Fruit fly (Drosophila melanogaster) whole organism, embryonic: ENCODE results near the gene CG31792.

ENCODE experiments used
- Awh ChIP-seq: fragments of 200-800 bp; sonication (Bioruptor generic); IDR thresholded peaks from 2 replicates; pipeline ENCODE4, ENCODE4 v1.3.6; 2022; ENCODE audit warnings: missing biosample characterization, missing genetic modification characterization
- Blimp-1 ChIP-seq: fragments of 200-800 bp; sonication (Bioruptor generic); optimal IDR thresholded peaks from 3 replicates; lab custom pipeline; 2018; ENCODE audit warnings: missing biosample characterization, missing genetic modification characterization, mild to moderate bottlenecking, moderate library complexity, missing genetic modification reagents
- CG10147 ChIP-seq: fragments of 200-800 bp; sonication (Bioruptor generic); optimal IDR thresholded peaks from 2 replicates; lab custom pipeline; 2019; ENCODE audit warnings: missing biosample characterization, mild to moderate bottlenecking, missing genetic modification characterization, moderate library complexity
- CG10654 ChIP-seq: fragments of 200-800 bp; sonication (Bioruptor generic); optimal IDR thresholded peaks from 2 replicates; lab custom pipeline; 2016; ENCODE audit warnings: missing biosample characterization, missing genetic modification characterization
- CG11456 ChIP-seq: fragments of 200-800 bp; sonication (Bioruptor generic); IDR thresholded peaks from 3 replicates; pipeline ENCODE4 v1.3.6; 2022; ENCODE audit warnings: missing biosample characterization, missing genetic modification characterization
- CG12299 ChIP-seq: fragments of 200-800 bp; sonication (Bioruptor generic); optimal IDR thresholded peaks from 2 replicates; lab custom pipeline; 2018; ENCODE audit warnings: missing biosample characterization, mild to moderate bottlenecking, missing genetic modification characterization
- CG13287 ChIP-seq: fragments of 200-800 bp; sonication (Bioruptor generic); IDR thresholded peaks from 2 replicates; pipeline ENCODE4 v1.3.6; 2022; ENCODE audit warnings: missing biosample characterization, missing genetic modification characterization; ENCODE audit not compliant: partially characterized antibody
- CG14965 ChIP-seq: fragments of 200-800 bp; sonication (Bioruptor generic); optimal IDR thresholded peaks from 2 replicates; lab custom pipeline; 2016; ENCODE audit warnings: missing biosample characterization, missing genetic modification characterization, borderline replicate concordance
- CG1529 ChIP-seq: fragments of 200-800 bp; sonication (Bioruptor generic); optimal IDR thresholded peaks from 3 replicates; lab custom pipeline; 2018; ENCODE audit warnings: missing biosample characterization, missing genetic modification characterization
- CG17186 ChIP-seq: fragments of 200-800 bp; sonication (Bioruptor generic); optimal IDR thresholded peaks from 3 replicates; lab custom pipeline; 2017; ENCODE audit warnings: missing biosample characterization, missing genetic modification reagents, missing genetic modification characterization
- CG17361 ChIP-seq: fragments of 200-800 bp; sonication (Bioruptor generic); IDR thresholded peaks from 3 replicates; pipeline ENCODE4 v1.3.6; 2022; ENCODE audit warnings: missing biosample characterization, missing genetic modification characterization
- CG1832 ChIP-seq: fragments of 200-800 bp; sonication (Bioruptor generic); optimal IDR thresholded peaks from 2 replicates; lab custom pipeline; 2017; ENCODE audit warnings: missing biosample characterization, mild to moderate bottlenecking, missing genetic modification characterization, inconsistent platforms
- CG18599 ChIP-seq: fragments of 200-800 bp; sonication (Bioruptor generic); optimal IDR thresholded peaks from 3 replicates; lab custom pipeline; 2017; ENCODE audit warnings: missing biosample characterization, missing genetic modification characterization, mild to moderate bottlenecking, moderate library complexity, missing genetic modification reagents
- CG31388 ChIP-seq: fragments of 200-800 bp; sonication (Bioruptor generic); optimal IDR thresholded peaks from 2 replicates; lab custom pipeline; 2016; ENCODE audit warnings: missing biosample characterization, missing genetic modification characterization
- CG3163 ChIP-seq: fragments of 200-800 bp; sonication (Bioruptor generic); optimal IDR thresholded peaks from 3 replicates; lab custom pipeline; 2016; ENCODE audit warnings: missing biosample characterization, missing genetic modification characterization
- CG4360 ChIP-seq: fragments of 200-800 bp; sonication (Bioruptor generic); IDR thresholded peaks from 2 replicates; pipeline ENCODE4 v1.3.6; 2022; ENCODE audit warnings: missing biosample characterization, missing genetic modification characterization
- CG4424 ChIP-seq: fragments of 200-800 bp; sonication (Bioruptor generic); optimal IDR thresholded peaks from 3 replicates; lab custom pipeline; 2016; ENCODE audit warnings: missing biosample characterization, missing genetic modification characterization
- CG7786 ChIP-seq: fragments of 200-800 bp; sonication (Bioruptor generic); optimal IDR thresholded peaks from 2 replicates; lab custom pipeline; 2016; ENCODE audit warnings: missing biosample characterization, missing genetic modification characterization
- CG7987 ChIP-seq: fragments of 200-800 bp; sonication (Bioruptor generic); optimal IDR thresholded peaks from 2 replicates; lab custom pipeline; 2018; ENCODE audit warnings: missing biosample characterization, mild to moderate bottlenecking, missing genetic modification characterization, moderate library complexity
- CG8290 ChIP-seq, 3 experiments: fragments of 200-800 bp; sonication (Bioruptor generic); optimal IDR thresholded peaks; 2 replicates each; lab custom pipeline; 2016 to 2019; ENCODE audit warnings: missing biosample characterization in 3 of 3, missing genetic modification characterization in 3 of 3, mild to moderate bottlenecking in 2 of 3, moderate library complexity in 1 of 3
- CG9437 ChIP-seq: fragments of 200-800 bp; sonication (Bioruptor generic); optimal IDR thresholded peaks from 2 replicates; lab custom pipeline; 2018; ENCODE audit warnings: missing biosample characterization, mild to moderate bottlenecking, missing genetic modification characterization
- Chrac-16 ChIP-seq: fragments of 200-800 bp; sonication (Bioruptor generic); optimal IDR thresholded peaks from 3 replicates; lab custom pipeline; 2016; ENCODE audit warnings: missing biosample characterization, missing genetic modification characterization
- Dll ChIP-seq: fragments of 200-800 bp; sonication (Bioruptor generic); IDR thresholded peaks from 4 replicates; pipeline ENCODE4 v1.3.6; 2022; ENCODE audit warnings: missing biosample characterization, missing genetic modification characterization; ENCODE audit not compliant: partially characterized antibody
- ERR ChIP-seq: fragments of 200-800 bp; sonication (Bioruptor generic); optimal IDR thresholded peaks from 2 replicates; lab custom pipeline; 2016; ENCODE audit warnings: missing biosample characterization, missing genetic modification characterization
- HHEX ChIP-seq: fragments of 200-800 bp; sonication (Bioruptor generic); optimal IDR thresholded peaks from 3 replicates; lab custom pipeline; 2017; ENCODE audit warnings: missing biosample characterization, mild to moderate bottlenecking, missing genetic modification characterization, missing genetic modification reagents
- HmgZ ChIP-seq: fragments of 200-800 bp; sonication (Bioruptor generic); optimal IDR thresholded peaks from 2 replicates; lab custom pipeline; 2018; ENCODE audit warnings: missing biosample characterization, mild to moderate bottlenecking, missing genetic modification characterization
- Hr3 ChIP-seq: fragments of 200-800 bp; sonication (Bioruptor generic); optimal IDR thresholded peaks from 3 replicates; lab custom pipeline; 2016; ENCODE audit warnings: missing biosample characterization, missing genetic modification characterization
- Jarid2 ChIP-seq: fragments of 200-800 bp; sonication (Bioruptor generic); optimal IDR thresholded peaks from 3 replicates; lab custom pipeline; 2017; ENCODE audit warnings: mild to moderate bottlenecking, missing biosample characterization, missing genetic modification reagents, missing genetic modification characterization
- Sox100B ChIP-seq: fragments of 200-800 bp; sonication (Bioruptor generic); optimal IDR thresholded peaks from 3 replicates; lab custom pipeline; 2018; ENCODE audit warnings: missing biosample characterization, mild to moderate bottlenecking, missing genetic modification characterization
- Xbp1 ChIP-seq: fragments of 200-800 bp; sonication (Bioruptor generic); optimal IDR thresholded peaks from 3 replicates; lab custom pipeline; 2016; ENCODE audit warnings: missing biosample characterization, mild to moderate bottlenecking, missing genetic modification characterization
- Xrp1 ChIP-seq: fragments of 200-800 bp; sonication (Bioruptor generic); IDR thresholded peaks from 2 replicates; pipeline ENCODE4 v1.3.6; 2022; ENCODE audit warnings: missing biosample characterization, missing genetic modification characterization
- al ChIP-seq: fragments of 200-800 bp; sonication (Bioruptor generic); IDR thresholded peaks from 2 replicates; pipeline ENCODE4 v1.3.6; 2022; ENCODE audit warnings: missing biosample characterization, missing genetic modification characterization
- chm ChIP-seq: fragments of 200-800 bp; sonication (Bioruptor generic); IDR thresholded peaks from 2 replicates; pipeline ENCODE4 v1.3.6; 2022; ENCODE audit warnings: missing biosample characterization, missing genetic modification characterization
- danr ChIP-seq: fragments of 200-800 bp; sonication (Bioruptor generic); IDR thresholded peaks from 2 replicates; pipeline ENCODE4 v1.3.6; 2022; ENCODE audit warnings: missing biosample characterization, missing genetic modification characterization
- dysf ChIP-seq: fragments of 200-800 bp; sonication (Bioruptor generic); IDR thresholded peaks from 3 replicates; pipeline ENCODE4 v1.3.6; 2022; ENCODE audit warnings: missing biosample characterization, missing genetic modification characterization
- eve ChIP-seq, 2 experiments: fragments of >200 bp; optimal IDR thresholded peaks; 2 replicates each; lab custom pipeline; 2017; ENCODE audit warnings: missing biosample characterization in 2 of 2, missing genetic modification characterization in 2 of 2
- ewg ChIP-seq: fragments of 200-800 bp; sonication (Bioruptor generic); optimal IDR thresholded peaks from 3 replicates; lab custom pipeline; 2017; ENCODE audit warnings: mild to moderate bottlenecking, missing biosample characterization, missing genetic modification reagents, missing genetic modification characterization
- gce ChIP-seq: fragments of 200-800 bp; sonication (Bioruptor generic); IDR thresholded peaks from 3 replicates; pipeline ENCODE4 v1.3.6; 2022; ENCODE audit warnings: missing biosample characterization, missing genetic modification characterization
- gsb-n ChIP-seq: fragments of 200-800 bp; sonication (Bioruptor generic); optimal IDR thresholded peaks from 3 replicates; lab custom pipeline; 2018; ENCODE audit warnings: missing biosample characterization, mild to moderate bottlenecking, missing genetic modification characterization
- inv ChIP-seq: fragments of 200-800 bp; sonication (Bioruptor generic); IDR thresholded peaks from 2 replicates; pipeline ENCODE4 v1.3.6; 2022; ENCODE audit warnings: missing biosample characterization, missing genetic modification characterization; ENCODE audit not compliant: partially characterized antibody
- kay ChIP-seq: fragments of 200-800 bp; sonication (Bioruptor generic); optimal IDR thresholded peaks from 2 replicates; lab custom pipeline; 2016; ENCODE audit warnings: missing biosample characterization, missing genetic modification characterization
- odd ChIP-seq: fragments of 200-800 bp; sonication (Bioruptor generic); optimal IDR thresholded peaks from 2 replicates; lab custom pipeline; 2017; ENCODE audit warnings: missing biosample characterization, mild to moderate bottlenecking, missing genetic modification characterization
- pb ChIP-seq: fragments of 200-800 bp; sonication (Bioruptor generic); optimal IDR thresholded peaks from 3 replicates; lab custom pipeline; 2016; ENCODE audit warnings: missing biosample characterization, missing genetic modification characterization
- pfk ChIP-seq: fragments of 200-800 bp; sonication (Bioruptor generic); optimal IDR thresholded peaks from 2 replicates; lab custom pipeline; 2018; ENCODE audit warnings: missing biosample characterization, mild to moderate bottlenecking, missing genetic modification characterization, moderate library complexity
- pita ChIP-seq: fragments of 200-800 bp; sonication (Bioruptor generic); optimal IDR thresholded peaks from 2 replicates; lab custom pipeline; 2017; ENCODE audit warnings: missing biosample characterization, mild to moderate bottlenecking, missing genetic modification characterization
- repo ChIP-seq: fragments of 200-800 bp; sonication (Bioruptor generic); optimal IDR thresholded peaks from 2 replicates; lab custom pipeline; 2016; ENCODE audit warnings: missing biosample characterization, missing genetic modification characterization
- so ChIP-seq: fragments of 200-800 bp; sonication (Bioruptor generic); IDR thresholded peaks from 3 replicates; pipeline ENCODE4 v1.3.6; 2022; ENCODE audit warnings: missing biosample characterization, missing genetic modification characterization
- tna ChIP-seq: fragments of 200-800 bp; sonication (Bioruptor generic); IDR thresholded peaks from 2 replicates; pipeline ENCODE4 v1.3.6; 2022; ENCODE audit warnings: missing biosample characterization, missing genetic modification characterization; ENCODE audit not compliant: partially characterized antibody

CG31792 gene

dm6 chr2L:18974063-18974779, 23.0 kb upstream of the CG31792 start, which contains the start of the genes L2HGDH and CG10431 (continued):
- TF ChIP-seq HmgZ = peak; percentile 51
- TF ChIP-seq so (GFP tag; lab: Robert Waterston, UW) = 0 out of 3 replicates have a peak, but pooled peaks have one; percentile 32
- TF ChIP-seq Chrac-16 = peak; percentile 60
- TF ChIP-seq CG31388 = no peak
- TF ChIP-seq CG8290 (GFP tag; optimal IDR thresholded peaks at IDR 0.05; lab: Kevin White, UChicago) = peak; percentile 61
- peak in 1 of 2 experiments; percentile 77 for TF ChIP-seq CG8290 (tag; optimal IDR thresholded peaks at IDR 0.05; lab: Kevin White, UChicago)
- peak; percentile 36; the same call in 1 of the 2 replicates for TF ChIP-seq Xrp1 (GFP tag; lab: Robert Waterston, UW)
- TF ChIP-seq CG17361 (GFP tag; lab: Robert Waterston, UW) = peak; percentile 79
- peak; percentile 64 for TF ChIP-seq CG9437 (GFP tag; lab: Kevin White, UChicago)
- peak; percentile 57 for TF ChIP-seq Jarid2 (GFP tag; lab: Kevin White, UChicago)
- peak; percentile 56 for TF ChIP-seq kay (GFP tag; lab: Kevin White, UChicago)
- TF ChIP-seq eve (GFP tag; optimal IDR thresholded peaks at IDR 0.05; lab: Kevin White, UChicago) = no peak
- TF ChIP-seq CG11456 (GFP tag; lab: Robert Waterston, UW) = no peak
- no peak for TF ChIP-seq gce (GFP tag; lab: Robert Waterston, UW)
- TF ChIP-seq Blimp-1 = peak; percentile 32
- no peak for TF ChIP-seq CG1832
- peak; percentile 88 for TF ChIP-seq gsb-n (tag; lab: Kevin White, UChicago)
- TF ChIP-seq Awh (GFP tag; lab: Robert Waterston, UW) = no peak
- no peak for TF ChIP-seq CG3163 (GFP tag; lab: Kevin White, UChicago)
- TF ChIP-seq danr = 0 out of 2 replicates have a peak, but pooled peaks have one; percentile 20
- no peak for TF ChIP-seq pita (GFP tag; lab: Kevin White, UChicago)
- TF ChIP-seq CG7786 (GFP tag; lab: Kevin White, UChicago) = peak; percentile 14
- TF ChIP-seq CG12299 = peak; percentile 65
- peak; percentile 30 for TF ChIP-seq repo (GFP tag; lab: Kevin White, UChicago)
- TF ChIP-seq CG17186 = peak; percentile 53
- peak; percentile 66 for TF ChIP-seq Sox100B (GFP tag; lab: Kevin White, UChicago)
- TF ChIP-seq ERR (GFP tag; lab: Kevin White, UChicago) = peak; percentile 99
- TF ChIP-seq tna = no peak
- peak; percentile 68 for TF ChIP-seq Xbp1
- TF ChIP-seq Dll = peak; percentile 38; the same call in 1 of the 4 replicates
- TF ChIP-seq CG4360 (GFP tag; lab: Robert Waterston, UW) = 0 out of 2 replicates have a peak, but pooled peaks have one; percentile 19
- peak; percentile 47 for TF ChIP-seq CG10654 (GFP tag; lab: Kevin White, UChicago)
- peak; percentile 76 for TF ChIP-seq CG4424
- peak; percentile 24 for TF ChIP-seq HHEX
- TF ChIP-seq CG18599 (GFP tag; lab: Kevin White, UChicago) = peak; percentile 76
- peak; percentile 34; the same call in 1 of the 2 replicates for TF ChIP-seq CG13287 (GFP tag; lab: Robert Waterston, UW)
- no peak for TF ChIP-seq pb
- TF ChIP-seq Hr3 = no peak
- peak; percentile 21 for TF ChIP-seq ewg
- TF ChIP-seq odd (GFP tag; lab: Kevin White, UChicago) = peak; percentile 30
- TF ChIP-seq CG14965 (GFP tag; lab: Kevin White, UChicago) = no peak
- peak; percentile 44; the same call in 1 of the 3 replicates for TF ChIP-seq dysf (GFP tag; lab: Robert Waterston, UW)
- peak; percentile 35 for TF ChIP-seq CG1529 (GFP tag; lab: Kevin White, UChicago)
- peak; percentile 74 for TF ChIP-seq CG7987 (GFP tag; lab: Kevin White, UChicago)
- TF ChIP-seq al = no peak
- no peak for TF ChIP-seq chm (GFP tag; lab: Robert Waterston, UW)
- peak; percentile 52 for TF ChIP-seq pfk (GFP tag; lab: Kevin White, UChicago)
- TF ChIP-seq CG10147 = peak; percentile 50
- TF ChIP-seq inv (GFP tag; lab: Robert Waterston, UW) = no peak
